Worm (Caenorhabditis elegans) whole organism, L1 larva: ENCODE data around the gene ZK617.26.

Experiments used
- F16B12.6 ChIP-seq: fragments of 150-350 bp; optimal IDR thresholded peaks from 2 replicates; lab custom pipeline; 2014; ENCODE audit warnings: missing biosample characterization, missing genetic modification characterization
- aly-2 ChIP-seq: fragments of 150-350 bp; optimal IDR thresholded peaks from 2 replicates; lab custom pipeline; 2014; ENCODE audit warnings: missing biosample characterization, missing genetic modification characterization
- ama-1 ChIP-seq: fragments of 150-350 bp; optimal IDR thresholded peaks from 2 replicates; lab custom pipeline; 2014
- blmp-1 ChIP-seq: fragments of 150-350 bp; optimal IDR thresholded peaks from 2 replicates; lab custom pipeline; 2014; ENCODE audit warnings: missing biosample characterization, missing genetic modification characterization
- ceh-88 ChIP-seq: fragments of 200-800 bp; sonication (Bioruptor generic); IDR thresholded peaks from 2 replicates; pipeline ENCODE4 v1.3.6; 2022; ENCODE audit warnings: missing genetic modification characterization, missing compliant biosample characterization
- dpl-1 ChIP-seq, 3 experiments: fragments of 150-350 bp in 2 of 3; sonication (generic microtip) in 1 of 3; optimal IDR thresholded peaks; 2 replicates each; lab custom pipeline; 2014 to 2017; ENCODE audit warnings: missing biosample characterization in 3 of 3, missing genetic modification characterization in 3 of 3, missing genetic modification reagents in 3 of 3
- dsc-1 ChIP-seq: sonication (generic microtip); optimal IDR thresholded peaks from 2 replicates; lab custom pipeline; 2016; ENCODE audit warnings: mild to moderate bottlenecking, missing genetic modification characterization, missing compliant biosample characterization
- efl-1 ChIP-seq, 4 experiments: fragments of 150-350 bp; optimal IDR thresholded peaks in 3 of 4; peaks in 1 of 4; 1 replicate in 1 of 4; 2 replicates in 3 of 4; lab custom pipeline; 2014; ENCODE audit warnings: missing biosample characterization in 2 of 4, missing genetic modification characterization in 2 of 4, missing genetic modification reagents in 2 of 4
- efl-3 ChIP-seq: fragments of 200-800 bp; sonication (Bioruptor generic); optimal IDR thresholded peaks from 2 replicates; lab custom pipeline; 2018; ENCODE audit warnings: mild to moderate bottlenecking, missing genetic modification characterization, missing compliant biosample characterization
- egl-13 ChIP-seq: sonication (generic microtip); optimal IDR thresholded peaks from 2 replicates; lab custom pipeline; 2016; ENCODE audit warnings: missing genotype, missing genetic modification reagents, missing genetic modification characterization, missing compliant biosample characterization
- elt-2 ChIP-seq: sonication (generic microtip); optimal IDR thresholded peaks from 2 replicates; lab custom pipeline; 2016; ENCODE audit warnings: missing genetic modification characterization, mild to moderate bottlenecking, inconsistent platforms, missing compliant biosample characterization, missing genetic modification reagents
- hlh-17 ChIP-seq: fragments of 200-800 bp; sonication (Bioruptor generic); optimal IDR thresholded peaks from 2 replicates; lab custom pipeline; 2018; ENCODE audit warnings: missing genetic modification characterization, mild to moderate bottlenecking, missing compliant biosample characterization, moderate library complexity, borderline replicate concordance
- hlh-4 ChIP-seq: sonication (generic microtip); optimal IDR thresholded peaks from 2 replicates; lab custom pipeline; 2016; ENCODE audit warnings: mild to moderate bottlenecking, missing genetic modification characterization, missing compliant biosample characterization
- lin-35 ChIP-seq, 2 experiments: fragments of 150-350 bp; optimal IDR thresholded peaks; 2 replicates each; lab custom pipeline; 2014; ENCODE audit warnings: missing biosample characterization in 2 of 2, missing genetic modification characterization in 2 of 2, missing genetic modification reagents in 2 of 2
- lir-3 ChIP-seq: sonication (generic microtip); optimal IDR thresholded peaks from 2 replicates; lab custom pipeline; 2016; ENCODE audit warnings: mild to moderate bottlenecking, missing genetic modification characterization, moderate library complexity, missing compliant biosample characterization; ENCODE audit not compliant: poor library complexity
- lsy-2 ChIP-seq, 2 experiments: fragments of 150-350 bp; optimal IDR thresholded peaks; 2 replicates each; lab custom pipeline; 2014; ENCODE audit warnings: missing biosample characterization in 2 of 2, missing genetic modification characterization in 2 of 2
- mdl-1 ChIP-seq, 2 experiments: fragments of 150-350 bp; optimal IDR thresholded peaks; 2 replicates each; lab custom pipeline; 2014 to 2017; ENCODE audit warnings: missing biosample characterization in 2 of 2, missing genetic modification characterization in 2 of 2, inconsistent platforms in 1 of 2
- mef-2 ChIP-seq: fragments of 150-350 bp; optimal IDR thresholded peaks from 2 replicates; lab custom pipeline; 2014; ENCODE audit warnings: missing biosample characterization, missing genetic modification characterization
- mep-1 ChIP-seq: fragments of 150-350 bp; optimal IDR thresholded peaks from 2 replicates; lab custom pipeline; 2014; ENCODE audit warnings: missing biosample characterization, missing genetic modification characterization
- nhr-19 ChIP-seq: fragments of 200-800 bp; sonication (Bioruptor generic); conservative IDR thresholded peaks from 2 replicates; pipeline ENCODE4 v1.3.6; 2022; ENCODE audit warnings: missing genetic modification characterization, missing compliant biosample characterization
- nhr-47 ChIP-seq: sonication (generic microtip); optimal IDR thresholded peaks from 2 replicates; lab custom pipeline; 2016; ENCODE audit warnings: mild to moderate bottlenecking, missing genetic modification characterization, moderate library complexity, missing compliant biosample characterization
- nhr-71 ChIP-seq: sonication (generic microtip); optimal IDR thresholded peaks from 2 replicates; lab custom pipeline; 2016; ENCODE audit warnings: mild to moderate bottlenecking, missing genetic modification characterization, moderate library complexity, missing compliant biosample characterization
- nhr-77 ChIP-seq: fragments of 150-350 bp; optimal IDR thresholded peaks from 2 replicates; lab custom pipeline; 2014; ENCODE audit warnings: missing biosample characterization, missing genetic modification characterization
- nhr-85 ChIP-seq: sonication (generic microtip); peaks from one replicate; lab custom pipeline; 2016; ENCODE audit warnings: missing genetic modification characterization, inconsistent platforms, missing compliant biosample characterization
- nhr-90 ChIP-seq: sonication (generic microtip); optimal IDR thresholded peaks from 2 replicates; lab custom pipeline; 2016; ENCODE audit warnings: mild to moderate bottlenecking, missing genetic modification characterization, missing compliant biosample characterization; ENCODE audit not compliant: poor library complexity
- pag-3 ChIP-seq: sonication (generic microtip); optimal IDR thresholded peaks from 2 replicates; lab custom pipeline; 2017; ENCODE audit warnings: missing genetic modification characterization, mild to moderate bottlenecking, missing compliant biosample characterization, antibody characterized with exemption, borderline replicate concordance; ENCODE audit not compliant: insufficient read depth
- pqm-1 ChIP-seq: sonication (generic microtip); optimal IDR thresholded peaks from 3 replicates; lab custom pipeline; 2017; ENCODE audit warnings: missing biosample characterization, missing genetic modification characterization
- skn-1 ChIP-seq: fragments of 150-350 bp; optimal IDR thresholded peaks from 2 replicates; lab custom pipeline; 2014; ENCODE audit warnings: missing biosample characterization, missing genetic modification characterization
- snpc-4 ChIP-seq: fragments of 150-350 bp; optimal IDR thresholded peaks from 2 replicates; lab custom pipeline; 2014; ENCODE audit warnings: missing biosample characterization, missing genetic modification characterization
- sox-4 ChIP-seq: sonication (generic microtip); optimal IDR thresholded peaks from 2 replicates; lab custom pipeline; 2016; ENCODE audit warnings: missing genetic modification characterization, missing compliant biosample characterization
- sptf-1 ChIP-seq: fragments of 150-350 bp; optimal IDR thresholded peaks from 2 replicates; lab custom pipeline; 2014; ENCODE audit warnings: missing biosample characterization, missing genetic modification characterization
- tbx-2 ChIP-seq: sonication (generic microtip); optimal IDR thresholded peaks from 2 replicates; lab custom pipeline; 2016; ENCODE audit warnings: missing genetic modification characterization, missing compliant biosample characterization
- tlp-1 ChIP-seq: fragments of 150-350 bp; optimal IDR thresholded peaks from 2 replicates; lab custom pipeline; 2014; ENCODE audit warnings: missing biosample characterization, missing genetic modification characterization
- unc-130 ChIP-seq: fragments of 150-350 bp; optimal IDR thresholded peaks from 2 replicates; lab custom pipeline; 2017; ENCODE audit warnings: missing biosample characterization, missing genetic modification characterization, inconsistent platforms
- xbp-1 ChIP-seq: sonication (generic microtip); optimal IDR thresholded peaks from 2 replicates; lab custom pipeline; 2016; ENCODE audit warnings: missing genetic modification characterization, missing compliant biosample characterization
- zip-4 ChIP-seq: fragments of 200-800 bp; sonication (Bioruptor generic); optimal IDR thresholded peaks from 2 replicates; lab custom pipeline; 2018; ENCODE audit warnings: mild to moderate bottlenecking, missing genetic modification characterization, moderate library complexity, missing compliant biosample characterization
- ztf-11 ChIP-seq, 2 experiments: sonication (generic microtip); optimal IDR thresholded peaks; 2 replicates each; lab custom pipeline; 2016 to 2017; ENCODE audit warnings: missing genetic modification characterization in 2 of 2, missing biosample characterization in 1 of 2, missing compliant biosample characterization in 1 of 2
- ztf-4 ChIP-seq: fragments of 150-350 bp; optimal IDR thresholded peaks from 2 replicates; lab custom pipeline; 2014; ENCODE audit warnings: missing biosample characterization, missing genetic modification characterization

Gene ZK617.26

DNA sequence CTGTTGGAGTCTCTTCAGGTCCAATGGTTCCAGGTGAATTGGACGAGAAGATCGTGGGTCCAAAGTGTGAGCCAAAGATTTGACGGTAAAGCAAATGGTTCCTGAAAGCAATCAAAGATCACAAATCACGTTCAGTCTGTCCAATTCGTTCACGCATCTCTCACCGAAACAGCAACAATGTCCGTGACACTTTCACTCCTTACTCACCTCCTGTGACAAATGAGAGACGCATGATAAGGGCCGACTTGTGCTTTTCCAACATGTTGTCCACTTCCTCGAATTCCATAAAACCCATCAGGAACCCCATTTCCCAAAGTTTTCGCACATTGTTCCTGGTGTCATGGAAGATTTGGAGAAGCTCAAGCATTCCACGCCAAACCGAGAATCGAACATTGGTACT lies 29.7 kb upstream of the ZK617.26 start:
- TF ChIP-seq mdl-1 (tag; optimal IDR thresholded peaks at IDR 0.05; lab: Kevin White, UChicago) = no peak
- TF ChIP-seq xbp-1 (tag; lab: Kevin White, UChicago) = no peak
- peak; percentile 2 for TF ChIP-seq nhr-71 (tag; lab: Kevin White, UChicago)
- TF ChIP-seq tbx-2 (tag; lab: Kevin White, UChicago) = no peak
- peak; percentile 64 for TF ChIP-seq blmp-1 (tag; lab: Kevin White, UChicago)
- peak; percentile 14 for TF ChIP-seq elt-2 (tag; lab: Kevin White, UChicago)
- peak in 1 of 2 experiments; percentile 50 for TF ChIP-seq lin-35 (GFP tag; optimal IDR thresholded peaks at IDR 0.05; lab: Kevin White, UChicago)

DNA sequence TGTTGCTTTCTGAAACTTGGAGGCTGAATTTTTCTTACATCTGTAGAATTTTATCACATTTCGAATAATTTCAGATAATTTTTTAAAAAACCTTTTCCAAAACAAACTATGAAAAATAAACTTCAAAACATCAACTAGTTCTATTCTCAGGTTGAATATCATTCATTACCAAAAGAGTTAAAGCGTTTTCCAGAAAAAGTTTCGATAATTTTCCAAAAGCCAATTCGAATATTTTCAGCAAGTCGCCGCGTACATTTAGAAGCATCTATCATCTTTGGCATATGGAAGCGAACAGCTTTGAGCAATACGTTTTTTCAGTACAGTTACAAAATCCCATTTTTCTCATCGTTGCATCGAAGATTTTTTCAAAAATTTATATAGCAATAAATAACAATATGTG lies 26.2 kb upstream of the ZK617.26 start:
- TF ChIP-seq lsy-2 (tag; optimal IDR thresholded peaks at IDR 0.05; lab: Kevin White, UChicago) (peak; percentile 6 to 10), aly-2 (tag; lab: Kevin White, UChicago) (peak; percentile 91), ztf-4 (tag; lab: Kevin White, UChicago) (peak; percentile 57), hlh-4 (no peak), ztf-11 (tag; optimal IDR thresholded peaks at IDR 0.05; lab: Kevin White, UChicago) (peak in 1 of 2 experiments; percentile 16), ceh-88 (no peak), hlh-17 (no peak), efl-1 (optimal IDR thresholded peaks at IDR 0.05; lab: Kevin White, UChicago) (peak in 1 of 2 experiments; percentile 14), efl-1 (GFP tag; optimal IDR thresholded peaks at IDR 0.05 in 1 of 2; lab: Kevin White, UChicago) (peak in 1 of 2 experiments; percentile 33), nhr-47 (peak; percentile 42), ama-1 (lab: Kevin White, UChicago) (peak; percentile 81), mep-1 (peak; percentile 17), lin-35 (GFP tag; optimal IDR thresholded peaks at IDR 0.05; lab: Kevin White, UChicago) (peak in 1 of 2 experiments; percentile 9), dpl-1 (GFP tag; optimal IDR thresholded peaks at IDR 0.05; lab: Kevin White, UChicago) (no peak), nhr-71 (tag; lab: Kevin White, UChicago) (peak; percentile 46), zip-4 (GFP tag; lab: Kevin White, UChicago) (no peak), nhr-90 (tag; lab: Kevin White, UChicago) (peak; percentile 62), pqm-1 (tag; lab: Kevin White, UChicago) (no peak), unc-130 (tag; lab: Kevin White, UChicago) (no peak)
- TF ChIP-seq, all 84 proteins: peak for 11

DNA sequence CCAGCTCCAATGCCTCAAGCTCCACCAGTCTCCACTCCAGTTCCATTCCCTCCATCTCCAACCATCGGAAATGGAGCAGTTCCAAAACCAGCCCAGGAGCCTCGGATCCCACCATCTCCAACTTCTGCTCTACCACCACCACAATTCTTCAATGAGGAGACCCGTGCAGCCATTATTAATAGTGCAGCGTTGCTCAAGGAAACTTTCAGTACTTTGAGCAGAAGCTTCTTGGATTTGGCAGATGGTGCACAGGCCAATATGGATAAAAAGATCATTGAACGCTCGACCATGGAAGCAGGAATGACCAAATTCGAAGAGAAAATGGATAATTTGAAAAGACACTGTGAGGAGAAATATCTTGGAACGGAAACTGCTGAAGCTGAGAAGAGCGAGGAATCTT lies 24.7 kb upstream of the ZK617.26 start:
- TF ChIP-seq nhr-85 (tag; lab: Kevin White, UChicago) (peak; percentile 4), efl-3 (GFP tag; lab: Kevin White, UChicago) (no peak), sptf-1 (tag; lab: Kevin White, UChicago) (no peak), sox-4 (tag; lab: Kevin White, UChicago) (no peak), tlp-1 (tag; lab: Kevin White, UChicago) (no peak), mef-2 (tag; lab: Kevin White, UChicago) (no peak), nhr-77 (no peak), pag-3 (tag; lab: Kevin White, UChicago) (no peak), ama-1 (lab: Kevin White, UChicago) (peak; percentile 22)

DNA sequence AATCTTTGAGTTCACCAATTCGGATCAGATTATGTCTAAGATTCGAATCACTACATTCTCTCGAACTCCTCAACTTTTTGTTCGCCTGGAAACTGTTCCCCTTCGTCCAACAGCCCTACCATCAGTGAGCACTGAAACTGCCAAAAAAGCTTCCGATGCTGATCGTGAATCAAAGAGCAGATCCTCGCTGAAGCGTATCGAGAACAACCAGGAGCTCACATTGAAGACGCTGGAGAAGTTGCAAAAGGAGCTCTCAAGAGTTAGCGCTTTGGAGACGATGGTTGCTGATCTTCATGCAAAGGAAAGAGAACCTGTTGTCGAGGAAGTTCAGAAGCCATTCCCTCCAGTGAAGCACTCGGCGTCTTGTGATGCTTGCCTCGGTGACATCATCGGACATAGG lies 24.0 kb upstream of the ZK617.26 start:
- TF ChIP-seq elt-2 (tag; lab: Kevin White, UChicago) (no peak), nhr-19 (no peak), pag-3 (tag; lab: Kevin White, UChicago) (no peak), egl-13 (tag; lab: Kevin White, UChicago) (no peak), skn-1 (tag; lab: Kevin White, UChicago) (peak; percentile 7), ztf-4 (tag; lab: Kevin White, UChicago) (peak; percentile 4)

DNA sequence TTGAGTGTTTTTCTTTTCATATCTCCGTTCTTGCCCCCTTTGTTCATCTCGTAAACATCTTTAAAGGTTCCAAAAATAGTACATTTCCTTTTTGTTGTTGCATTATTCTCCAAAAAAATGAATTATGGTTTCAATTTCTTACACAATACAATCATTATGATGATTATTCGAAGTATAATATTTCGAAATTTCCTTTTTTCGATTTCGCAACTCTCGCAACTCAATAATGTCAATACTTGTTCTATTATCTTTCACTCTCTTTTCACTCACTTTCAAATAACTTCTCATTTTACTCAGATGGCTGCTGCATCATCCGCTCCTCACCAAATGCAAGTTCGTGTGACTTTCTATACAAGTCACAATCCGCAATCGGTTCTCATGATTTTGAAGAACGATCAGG lies 23.2 kb upstream of the ZK617.26 start, which contains the start of gene sqst-1:
sqst-1 (plus strand) TSS at position 298 of the 400 bp plus-strand sequence.
- TF ChIP-seq mep-1 = peak; percentile 11
- TF ChIP-seq lir-3 (tag; lab: Kevin White, UChicago) = no peak
- TF ChIP-seq F16B12.6 = no peak
- no peak for TF ChIP-seq snpc-4 (tag; lab: Kevin White, UChicago)
- TF ChIP-seq skn-1 (tag; lab: Kevin White, UChicago) = peak; percentile 99
- no peak for TF ChIP-seq dsc-1 (tag; lab: Kevin White, UChicago)
- peak; percentile 26 for TF ChIP-seq blmp-1 (tag; lab: Kevin White, UChicago)
- TF ChIP-seq, all 84 proteins: peak for 3
